Worm (Caenorhabditis elegans): ENCODE measurements around the gene crh-1.

DNA sequence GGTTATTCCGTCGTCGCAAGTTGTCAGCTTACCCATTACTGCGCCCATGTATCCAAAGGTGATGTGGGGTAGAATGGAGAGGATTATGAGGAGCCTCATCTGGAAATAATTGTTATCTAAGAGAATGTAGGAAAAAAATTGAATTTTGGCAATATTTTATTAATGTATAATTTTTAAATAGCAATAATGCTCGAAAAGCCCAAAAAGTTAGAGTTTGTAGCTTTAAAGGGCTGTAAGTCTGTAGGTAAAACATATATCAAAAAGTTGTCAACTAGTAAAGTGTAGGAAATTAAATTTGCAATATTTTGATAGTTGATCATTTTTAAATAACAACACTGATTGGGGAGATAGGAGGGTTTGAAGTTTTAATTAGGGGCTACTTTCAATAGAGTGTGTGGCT is 51.2 kb downstream of the crh-1 start, which contains the start of gene Y41C4A.8:
- TF ChIP-seq nhr-77 (tag; optimal IDR thresholded peaks at IDR 0.05) = no peak
- no peak for TF ChIP-seq unc-55 (GFP tag; optimal IDR thresholded peaks at IDR 0.05)
- no peak for TF ChIP-seq unc-39 (tag; optimal IDR thresholded peaks at IDR 0.05)
- no peak for TF ChIP-seq unc-62 (GFP tag; optimal IDR thresholded peaks at IDR 0.05)
- no peak for TF ChIP-seq nhr-12 (tag; optimal IDR thresholded peaks at IDR 0.05)
- no peak for TF ChIP-seq lin-11 (tag; optimal IDR thresholded peaks at IDR 0.05)
